Worm (Caenorhabditis elegans): ENCODE data around the gene comt-3.

DNA sequence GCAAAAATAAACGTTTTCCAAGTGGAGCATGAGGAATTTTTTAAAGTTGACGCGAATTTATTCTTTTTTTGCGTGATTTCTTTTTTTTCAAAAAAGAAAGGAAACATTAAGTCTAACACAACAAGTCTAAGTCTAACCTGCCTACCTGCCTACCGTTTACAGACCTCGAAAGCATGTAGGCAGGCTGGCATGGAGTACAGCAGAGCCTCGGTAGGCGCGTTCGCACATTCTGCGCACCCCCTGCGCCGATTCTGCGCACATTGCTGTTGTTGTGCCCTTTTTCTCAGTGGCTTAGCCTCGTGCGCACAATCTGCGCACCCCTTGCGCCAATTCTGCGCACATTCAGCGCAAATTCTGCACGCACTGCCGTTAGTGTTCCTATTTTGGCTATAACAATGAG lies 26.5 kb downstream of the comt-3 start:
- TF ChIP-seq aly-2 (tag; optimal IDR thresholded peaks at IDR 0.05) (no peak), fkh-10 (GFP tag; optimal IDR thresholded peaks at IDR 0.05) (no peak), sptf-1 (tag; optimal IDR thresholded peaks at IDR 0.05) (no peak), elt-2 (tag; optimal IDR thresholded peaks at IDR 0.05) (no peak), ceh-63 (GFP tag; optimal IDR thresholded peaks at IDR 0.05) (no peak), zag-1 (tag; optimal IDR thresholded peaks at IDR 0.05) (no peak), snpc-4 (tag; optimal IDR thresholded peaks at IDR 0.05) (no peak), unc-30 (tag; optimal IDR thresholded peaks at IDR 0.05) (no peak), fkh-8 (tag; optimal IDR thresholded peaks at IDR 0.05) (no peak), lin-13 (GFP tag; optimal IDR thresholded peaks at IDR 0.05) (no peak)

Data from whole organism, L1 larva.